Worm (Caenorhabditis elegans) whole organism, L3 larva: ENCODE results near the gene ceh-23.

Experiments
- R02D3.7 ChIP-seq: fragments of 150-350 bp; optimal IDR thresholded peaks from 2 replicates; lab custom pipeline; 2014; ENCODE audit warnings: missing biosample characterization, missing genetic modification characterization
- aly-2 ChIP-seq: fragments of 150-350 bp; optimal IDR thresholded peaks from 2 replicates; lab custom pipeline; 2014; ENCODE audit warnings: missing biosample characterization, missing genetic modification characterization
- ama-1 ChIP-seq: fragments of 150-350 bp; optimal IDR thresholded peaks from 2 replicates; lab custom pipeline; 2018
- elt-2 ChIP-seq: sonication (generic microtip); optimal IDR thresholded peaks from 2 replicates; lab custom pipeline; 2016; ENCODE audit warnings: missing genetic modification reagents, mild to moderate bottlenecking, missing genetic modification characterization, missing compliant biosample characterization
- jun-1 ChIP-seq: fragments of 150-350 bp; optimal IDR thresholded peaks from 2 replicates; lab custom pipeline; 2014; ENCODE audit warnings: missing biosample characterization, missing genetic modification reagents, missing genetic modification characterization
- lin-39 ChIP-seq: fragments of 150-350 bp; optimal IDR thresholded peaks from 2 replicates; lab custom pipeline; 2018; ENCODE audit warnings: missing biosample characterization, missing genetic modification reagents, missing genetic modification characterization
- lsy-12 ChIP-seq: sonication (generic microtip); optimal IDR thresholded peaks from 2 replicates; lab custom pipeline; 2016; ENCODE audit warnings: mild to moderate bottlenecking, missing genetic modification characterization, missing compliant biosample characterization
- nfya-1 ChIP-seq: sonication (generic microtip); optimal IDR thresholded peaks from 2 replicates; lab custom pipeline; 2017; ENCODE audit warnings: missing genetic modification characterization, mild to moderate bottlenecking, missing compliant biosample characterization, antibody characterized with exemption, moderate library complexity; ENCODE audit not compliant: insufficient read depth
- nhr-11 ChIP-seq: fragments of 150-350 bp; optimal IDR thresholded peaks from 2 replicates; lab custom pipeline; 2014; ENCODE audit warnings: missing biosample characterization, missing genetic modification characterization
- nhr-12 ChIP-seq: fragments of 150-350 bp; optimal IDR thresholded peaks from 2 replicates; lab custom pipeline; 2014; ENCODE audit warnings: missing biosample characterization, missing genetic modification characterization
- nhr-25 ChIP-seq: sonication (generic microtip); optimal IDR thresholded peaks from 2 replicates; lab custom pipeline; 2017; ENCODE audit warnings: missing biosample characterization, missing genetic modification characterization
- snpc-4 ChIP-seq: fragments of 150-350 bp; optimal IDR thresholded peaks from 2 replicates; lab custom pipeline; 2014; ENCODE audit warnings: missing biosample characterization, missing genetic modification characterization
- tbx-2 ChIP-seq: sonication (generic microtip); optimal IDR thresholded peaks from 2 replicates; lab custom pipeline; 2016; ENCODE audit warnings: mild to moderate bottlenecking, missing genetic modification characterization, missing compliant biosample characterization
- unc-62 ChIP-seq: fragments of 150-350 bp; sonication (generic microtip); optimal IDR thresholded peaks from 4 replicates; lab custom pipeline; 2014; ENCODE audit warnings: missing biosample characterization, missing genetic modification reagents, missing genetic modification characterization

DNA sequence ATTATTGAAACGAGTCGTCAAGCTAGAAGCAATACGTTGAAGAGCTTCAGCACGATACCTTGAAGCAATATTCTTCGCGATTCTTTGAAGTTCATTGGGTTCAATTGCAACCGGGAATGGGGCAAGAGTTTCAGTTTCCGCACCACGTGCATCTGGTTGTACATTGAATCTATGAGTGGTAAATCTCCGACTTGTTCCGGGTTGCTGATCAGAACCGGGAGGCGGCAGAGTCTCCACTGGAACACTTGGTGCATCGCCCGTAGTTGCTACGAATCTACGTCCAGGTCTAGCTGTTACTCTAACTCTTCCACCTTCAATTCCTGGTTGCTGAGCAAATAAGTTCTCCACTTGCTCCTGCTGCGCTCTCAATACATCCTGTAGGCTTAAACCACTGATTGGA lies 49.6 kb downstream of the ceh-23 start:
- no peak for TF ChIP-seq lsy-12 (tag; lab: Kevin White, UChicago)
- no peak for TF ChIP-seq tbx-2 (tag; lab: Kevin White, UChicago)
- TF ChIP-seq aly-2 (tag; lab: Kevin White, UChicago): no peak
- no peak for TF ChIP-seq nhr-11 (tag; lab: Kevin White, UChicago)
- TF ChIP-seq lin-39 (tag; lab: Kevin White, UChicago): no peak
- no peak for TF ChIP-seq jun-1 (tag; lab: Kevin White, UChicago)
- TF ChIP-seq unc-62 (GFP tag; lab: Kevin White, UChicago): no peak
- no peak for TF ChIP-seq nhr-25 (tag; lab: Kevin White, UChicago)
- TF ChIP-seq R02D3.7 (tag; lab: Kevin White, UChicago): no peak
- TF ChIP-seq nhr-12 (tag; lab: Kevin White, UChicago): no peak
- no peak for TF ChIP-seq nfya-1
- TF ChIP-seq ama-1 (lab: Kevin White, UChicago): no peak
- TF ChIP-seq snpc-4: no peak
- no peak for TF ChIP-seq elt-2 (tag; lab: Kevin White, UChicago)
